Worm (Caenorhabditis elegans) whole organism, mixed stage, embryonic: ENCODE results near the gene ced-5.

ENCODE experiments used
- blmp-1 ChIP-seq: fragments of 150-350 bp; optimal IDR thresholded peaks from 2 replicates; lab custom pipeline; 2014; ENCODE audit warnings: missing biosample characterization, missing genetic modification characterization
- ces-1 ChIP-seq: fragments of 150-350 bp; optimal IDR thresholded peaks from 2 replicates; lab custom pipeline; 2014; ENCODE audit warnings: missing biosample characterization, missing genetic modification reagents, missing genetic modification characterization
- elt-3 ChIP-seq: fragments of 150-350 bp; optimal IDR thresholded peaks from 2 replicates; lab custom pipeline; 2014; ENCODE audit warnings: missing biosample characterization, missing genetic modification characterization
- lin-13 ChIP-seq: fragments of 150-350 bp; optimal IDR thresholded peaks from 2 replicates; lab custom pipeline; 2014; ENCODE audit warnings: missing biosample characterization, missing genetic modification characterization
- mep-1 ChIP-seq: fragments of 150-350 bp; optimal IDR thresholded peaks from 2 replicates; lab custom pipeline; 2017; ENCODE audit warnings: missing biosample characterization, missing genetic modification reagents, missing genetic modification characterization, inconsistent platforms
- nhr-12 ChIP-seq: fragments of 150-350 bp; optimal IDR thresholded peaks from 2 replicates; lab custom pipeline; 2014; ENCODE audit warnings: missing biosample characterization, missing genetic modification characterization
- nhr-237 ChIP-seq: fragments of 150-350 bp; optimal IDR thresholded peaks from 2 replicates; lab custom pipeline; 2014; ENCODE audit warnings: missing biosample characterization, missing genetic modification characterization
- nhr-76 ChIP-seq: sonication (generic microtip); optimal IDR thresholded peaks from 2 replicates; lab custom pipeline; 2017; ENCODE audit warnings: missing biosample characterization, missing genetic modification characterization
- snpc-4 ChIP-seq: fragments of 150-350 bp; optimal IDR thresholded peaks from 2 replicates; lab custom pipeline; 2014; ENCODE audit warnings: missing biosample characterization, missing genetic modification characterization
- sptf-1 ChIP-seq: sonication (generic microtip); optimal IDR thresholded peaks from 2 replicates; lab custom pipeline; 2017; ENCODE audit warnings: mild to moderate bottlenecking, missing genetic modification characterization, moderate library complexity, missing compliant biosample characterization
- unc-39 ChIP-seq: fragments of 150-350 bp; optimal IDR thresholded peaks from 2 replicates; lab custom pipeline; 2014; ENCODE audit warnings: missing biosample characterization, missing genetic modification characterization
- unc-62 ChIP-seq: fragments of 150-350 bp; optimal IDR thresholded peaks from 2 replicates; lab custom pipeline; 2014; ENCODE audit warnings: missing biosample characterization, missing genetic modification reagents, missing genetic modification characterization
- zip-8 ChIP-seq: fragments of 150-350 bp; optimal IDR thresholded peaks from 2 replicates; lab custom pipeline; 2014; ENCODE audit warnings: missing biosample characterization, missing genetic modification characterization

DNA sequence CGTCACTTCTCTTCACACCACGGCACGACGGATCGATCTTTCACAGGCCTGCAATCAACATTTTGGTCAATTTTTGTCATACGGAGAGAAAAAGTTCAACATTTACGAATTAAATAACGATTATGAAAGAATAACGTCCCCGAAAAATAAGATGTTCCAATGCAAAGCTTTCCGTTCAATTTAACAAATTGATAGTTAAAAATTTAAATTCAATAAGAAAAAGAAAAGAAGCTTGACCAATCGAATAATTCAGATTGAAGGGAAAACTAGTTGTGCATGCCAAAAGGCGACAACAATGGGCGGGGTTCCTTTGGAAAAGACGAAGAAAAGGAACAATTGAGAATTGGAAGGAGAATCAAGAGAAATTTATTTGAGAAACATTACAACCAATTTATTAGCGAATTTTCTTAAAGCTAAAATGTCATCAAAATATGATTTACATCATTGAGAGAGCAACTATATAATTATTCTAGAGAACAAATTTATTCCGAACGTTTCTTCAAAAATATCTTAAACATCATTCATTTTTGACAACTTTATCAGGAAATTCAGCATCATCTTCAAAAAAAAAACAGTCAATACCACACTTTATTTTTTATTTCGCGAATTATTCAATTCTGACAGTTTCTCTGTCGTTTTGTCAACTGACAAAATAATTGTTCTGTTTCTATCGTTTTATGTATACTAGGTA is 17.8 kb downstream of the ced-5 start, which contains the start of gene tax-6:
- TF ChIP-seq nhr-76: no peak
- TF ChIP-seq nhr-237 (tag; lab: Kevin White, UChicago): no peak
- TF ChIP-seq mep-1 (tag; lab: Kevin White, UChicago): no peak
- TF ChIP-seq lin-13: no peak
- TF ChIP-seq elt-3 (tag; lab: Kevin White, UChicago): no peak
- no peak for TF ChIP-seq unc-39 (tag; lab: Kevin White, UChicago)
- TF ChIP-seq unc-62 (GFP tag; lab: Kevin White, UChicago): no peak
- no peak for TF ChIP-seq snpc-4 (tag; lab: Kevin White, UChicago)
- no peak for TF ChIP-seq sptf-1
- TF ChIP-seq nhr-12 (tag; lab: Kevin White, UChicago): no peak
- no peak for TF ChIP-seq blmp-1 (tag; lab: Kevin White, UChicago)
- no peak for TF ChIP-seq zip-8 (tag; lab: Kevin White, UChicago)
- TF ChIP-seq ces-1: peak; percentile 7
